Worm (Caenorhabditis elegans) whole organism, early embryonic: Measurements from ENCODE around the gene sart-3.

ENCODE experiments used
- B0310.2 ChIP-seq: sonication (generic microtip); optimal IDR thresholded peaks from 2 replicates; lab custom pipeline; 2016; ENCODE audit warnings: mild to moderate bottlenecking, missing genetic modification characterization, missing compliant biosample characterization
- aly-1 ChIP-seq: sonication (generic microtip); optimal IDR thresholded peaks from 2 replicates; lab custom pipeline; 2016; ENCODE audit warnings: missing genetic modification characterization, missing compliant biosample characterization
- ama-1 ChIP-seq: fragments of 150-350 bp; optimal IDR thresholded peaks from 2 replicates; lab custom pipeline; 2014
- ceh-13 ChIP-seq: fragments of 200-800 bp; sonication (Bioruptor generic); optimal IDR thresholded peaks from 2 replicates; lab custom pipeline; 2018; ENCODE audit warnings: mild to moderate bottlenecking, missing genetic modification characterization, missing compliant biosample characterization
- ceh-36 ChIP-seq: sonication (generic microtip); optimal IDR thresholded peaks from 2 replicates; lab custom pipeline; 2016; ENCODE audit warnings: missing genetic modification characterization, inconsistent platforms, missing compliant biosample characterization
- ets-7 ChIP-seq: sonication (generic microtip); optimal IDR thresholded peaks from 2 replicates; lab custom pipeline; 2016; ENCODE audit warnings: missing genotype, missing genetic modification characterization, missing compliant biosample characterization
- flt-1 ChIP-seq: fragments of 200-800 bp; sonication (Bioruptor generic); IDR thresholded peaks from 2 replicates; pipeline ENCODE4 v1.3.6; 2022; ENCODE audit warnings: missing genetic modification characterization, missing compliant biosample characterization
- hmbx-1 ChIP-seq: sonication (generic microtip); optimal IDR thresholded peaks from 2 replicates; lab custom pipeline; 2016; ENCODE audit warnings: mild to moderate bottlenecking, missing genetic modification characterization, missing compliant biosample characterization
- hmg-4 ChIP-seq: fragments of 200-800 bp; sonication (Bioruptor generic); optimal IDR thresholded peaks from 2 replicates; lab custom pipeline; 2018; ENCODE audit warnings: mild to moderate bottlenecking, missing genetic modification characterization, missing compliant biosample characterization
- pes-1 ChIP-seq: fragments of 200-800 bp; sonication (Bioruptor generic); IDR thresholded peaks from 2 replicates; pipeline ENCODE4 v1.3.6; 2022; ENCODE audit warnings: missing genetic modification reagents, missing genetic modification characterization, missing compliant biosample characterization
- scrt-1 ChIP-seq: fragments of 200-800 bp; sonication (Bioruptor generic); IDR thresholded peaks from 2 replicates; pipeline ENCODE4 v1.3.6; 2022; ENCODE audit warnings: missing genetic modification characterization, missing compliant biosample characterization
- sea-1 ChIP-seq: fragments of 200-800 bp; sonication (Bioruptor generic); conservative IDR thresholded peaks from 2 replicates; pipeline ENCODE4 v1.3.6; 2022; ENCODE audit warnings: missing genetic modification characterization, missing compliant biosample characterization
- tbx-11 ChIP-seq: fragments of 200-800 bp; sonication (Bioruptor generic); IDR thresholded peaks from 2 replicates; pipeline ENCODE4 v1.3.6; 2022; ENCODE audit warnings: missing genetic modification characterization, missing compliant biosample characterization
- tbx-37 ChIP-seq: fragments of 200-800 bp; sonication (Bioruptor generic); conservative IDR thresholded peaks from 2 replicates; pipeline ENCODE4 v1.3.6; 2022; ENCODE audit warnings: missing genetic modification reagents, missing genetic modification characterization, missing compliant biosample characterization

ce11 chrIV:11350809-11351208 is 18.0 kb upstream of the sart-3 start:
- no peak for TF ChIP-seq ama-1
- TF ChIP-seq sea-1, result no peak
- TF ChIP-seq scrt-1, result no peak
- TF ChIP-seq hmg-4, result no peak
- no peak for TF ChIP-seq ets-7
- TF ChIP-seq ceh-13 (GFP tag; lab: Kevin White, UChicago), result no peak
- no peak for TF ChIP-seq tbx-11 (GFP tag; lab: Robert Waterston, UW)
- no peak for TF ChIP-seq tbx-37 (GFP tag; lab: Robert Waterston, UW)
- TF ChIP-seq flt-1 (GFP tag; lab: Robert Waterston, UW), result no peak
- no peak for TF ChIP-seq aly-1 (tag; lab: Kevin White, UChicago)
- TF ChIP-seq pes-1 (GFP tag; lab: Robert Waterston, UW), result no peak
- TF ChIP-seq ceh-36 (tag; lab: Kevin White, UChicago), result no peak
- no peak for TF ChIP-seq hmbx-1
- no peak for TF ChIP-seq B0310.2 (tag; lab: Kevin White, UChicago)
